Worm (Caenorhabditis elegans): ENCODE measurements around the gene srh-145.

DNA sequence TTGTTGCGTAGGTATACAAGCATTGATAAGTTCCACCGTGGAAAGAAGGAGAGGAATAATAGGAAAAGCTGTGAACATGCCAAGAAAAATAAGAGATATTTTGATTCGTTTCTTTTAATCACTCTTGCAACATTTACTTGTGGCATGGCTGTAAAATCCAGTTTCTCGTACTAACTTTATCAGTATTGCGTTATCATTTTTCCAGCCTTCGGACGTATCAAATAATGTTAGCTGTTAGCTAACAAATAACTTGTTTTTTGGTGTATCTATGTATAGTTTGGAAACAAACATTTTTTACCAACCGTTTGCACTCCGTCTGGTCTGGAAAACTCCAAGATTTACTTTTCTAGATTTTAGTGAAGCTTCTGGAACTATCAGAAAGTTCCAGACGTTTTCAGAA, 23.0 kb downstream of the srh-145 start, which contains the start of gene clec-234:
- TF ChIP-seq nhr-28 (tag; optimal IDR thresholded peaks at IDR 0.05), result no peak
- no peak for TF ChIP-seq lin-15B (tag; optimal IDR thresholded peaks at IDR 0.05)
